Worm (Caenorhabditis elegans) whole organism, early embryonic: ENCODE measurements around the gene hlh-19.

Source experiments
- B0310.2 ChIP-seq: sonication (generic microtip); optimal IDR thresholded peaks from 2 replicates; lab custom pipeline; 2016; ENCODE audit warnings: mild to moderate bottlenecking, missing genetic modification characterization, missing compliant biosample characterization
- ama-1 ChIP-seq: fragments of 150-350 bp; optimal IDR thresholded peaks from 2 replicates; lab custom pipeline; 2014
- ceh-13 ChIP-seq: fragments of 200-800 bp; sonication (Bioruptor generic); optimal IDR thresholded peaks from 2 replicates; lab custom pipeline; 2018; ENCODE audit warnings: mild to moderate bottlenecking, missing genetic modification characterization, missing compliant biosample characterization
- ceh-36 ChIP-seq: sonication (generic microtip); optimal IDR thresholded peaks from 2 replicates; lab custom pipeline; 2016; ENCODE audit warnings: missing genetic modification characterization, inconsistent platforms, missing compliant biosample characterization
- flt-1 ChIP-seq: fragments of 200-800 bp; sonication (Bioruptor generic); IDR thresholded peaks from 2 replicates; pipeline ENCODE4 v1.3.6; 2022; ENCODE audit warnings: missing genetic modification characterization, missing compliant biosample characterization
- hmbx-1 ChIP-seq: sonication (generic microtip); optimal IDR thresholded peaks from 2 replicates; lab custom pipeline; 2016; ENCODE audit warnings: mild to moderate bottlenecking, missing genetic modification characterization, missing compliant biosample characterization
- hmg-4 ChIP-seq: fragments of 200-800 bp; sonication (Bioruptor generic); optimal IDR thresholded peaks from 2 replicates; lab custom pipeline; 2018; ENCODE audit warnings: mild to moderate bottlenecking, missing genetic modification characterization, missing compliant biosample characterization
- hnd-1 ChIP-seq: sonication (generic microtip); optimal IDR thresholded peaks from 2 replicates; lab custom pipeline; 2016; ENCODE audit warnings: missing genetic modification characterization, missing compliant biosample characterization
- pes-1 ChIP-seq: fragments of 200-800 bp; sonication (Bioruptor generic); IDR thresholded peaks from 2 replicates; pipeline ENCODE4 v1.3.6; 2022; ENCODE audit warnings: missing genetic modification reagents, missing genetic modification characterization, missing compliant biosample characterization
- scrt-1 ChIP-seq: fragments of 200-800 bp; sonication (Bioruptor generic); IDR thresholded peaks from 2 replicates; pipeline ENCODE4 v1.3.6; 2022; ENCODE audit warnings: missing genetic modification characterization, missing compliant biosample characterization
- sea-1 ChIP-seq: fragments of 200-800 bp; sonication (Bioruptor generic); conservative IDR thresholded peaks from 2 replicates; pipeline ENCODE4 v1.3.6; 2022; ENCODE audit warnings: missing genetic modification characterization, missing compliant biosample characterization
- tbx-37 ChIP-seq: fragments of 200-800 bp; sonication (Bioruptor generic); conservative IDR thresholded peaks from 2 replicates; pipeline ENCODE4 v1.3.6; 2022; ENCODE audit warnings: missing genetic modification reagents, missing genetic modification characterization, missing compliant biosample characterization

- TF ChIP-seq ama-1 (lab: Kevin White, UChicago): no peak
- no peak for TF ChIP-seq ceh-36 (tag; lab: Kevin White, UChicago)
- TF ChIP-seq flt-1: no peak
- no peak for TF ChIP-seq B0310.2 (tag; lab: Kevin White, UChicago)
- no peak for TF ChIP-seq hnd-1 (tag; lab: Kevin White, UChicago)
- no peak for TF ChIP-seq ceh-13 (GFP tag; lab: Kevin White, UChicago)
- TF ChIP-seq pes-1 (GFP tag; lab: Robert Waterston, UW): no peak
- no peak for TF ChIP-seq scrt-1 (GFP tag; lab: Robert Waterston, UW)
- TF ChIP-seq hmg-4 (GFP tag; lab: Kevin White, UChicago): no peak
- TF ChIP-seq tbx-37: no peak
- TF ChIP-seq sea-1: no peak
- no peak for TF ChIP-seq hmbx-1
Observed at ce11 chrX:557195-557594, at the start of gene hlh-19.
